Fruit fly (Drosophila melanogaster) whole organism, embryonic: ENCODE results near the gene Mdh2.
A peak's percentile ranks its signal among the peaks of the same experiment; 100 is the strongest.

ENCODE experiments used
- CG11085 ChIP-seq: fragments of 200-800 bp; sonication (Bioruptor generic); IDR thresholded peaks from 2 replicates; pipeline ENCODE4 v1.3.6; 2022; ENCODE audit warnings: missing biosample characterization, missing genetic modification characterization
- CG11456 ChIP-seq: fragments of 200-800 bp; sonication (Bioruptor generic); IDR thresholded peaks from 3 replicates; pipeline ENCODE4 v1.3.6; 2022; ENCODE audit warnings: missing biosample characterization, missing genetic modification characterization
- CG12071 ChIP-seq: fragments of 200-800 bp; sonication (Bioruptor generic); optimal IDR thresholded peaks from 3 replicates; lab custom pipeline; 2018; ENCODE audit warnings: missing biosample characterization, mild to moderate bottlenecking, missing genetic modification characterization
- CG12659 ChIP-seq: fragments of 200-800 bp; sonication (Bioruptor generic); optimal IDR thresholded peaks from 3 replicates; lab custom pipeline; 2017; ENCODE audit warnings: mild to moderate bottlenecking, missing biosample characterization, missing genetic modification reagents, missing genetic modification characterization
- CG12769 ChIP-seq: fragments of 200-800 bp; sonication (Bioruptor generic); optimal IDR thresholded peaks from 2 replicates; lab custom pipeline; 2019; ENCODE audit warnings: missing biosample characterization, mild to moderate bottlenecking, missing genetic modification characterization, moderate library complexity
- CG17385 ChIP-seq: fragments of 200-800 bp; sonication (Bioruptor generic); optimal IDR thresholded peaks from 3 replicates; lab custom pipeline; 2018; ENCODE audit warnings: missing biosample characterization, mild to moderate bottlenecking, missing genetic modification characterization
- CG31441 ChIP-seq: fragments of 200-800 bp; sonication (Bioruptor generic); IDR thresholded peaks from 2 replicates; pipeline ENCODE4 v1.3.6; 2022; ENCODE audit warnings: missing biosample characterization, missing genetic modification characterization
- CG34224 ChIP-seq: fragments of 200-800 bp; sonication (Bioruptor generic); IDR thresholded peaks from 3 replicates; pipeline ENCODE4 v1.3.6; 2022; ENCODE audit warnings: missing biosample characterization, missing genetic modification characterization; ENCODE audit not compliant: partially characterized antibody
- CG5953 ChIP-seq: fragments of 200-800 bp; sonication (Bioruptor generic); IDR thresholded peaks from 2 replicates; pipeline ENCODE4 v1.3.6; 2022; ENCODE audit warnings: missing biosample characterization, missing genetic modification characterization
- CG6175 ChIP-seq: fragments of 200-800 bp; sonication (Bioruptor generic); IDR thresholded peaks from 3 replicates; pipeline ENCODE4 v1.3.6; 2022; ENCODE audit warnings: missing biosample characterization, missing genetic modification characterization
- CG6689 ChIP-seq: fragments of 200-800 bp; sonication (Bioruptor generic); IDR thresholded peaks from 2 replicates; pipeline ENCODE4 v1.3.6; 2022; ENCODE audit warnings: missing biosample characterization, missing genetic modification characterization
- CG6765 ChIP-seq: fragments of 200-800 bp; sonication (Bioruptor generic); optimal IDR thresholded peaks from 3 replicates; lab custom pipeline; 2017; ENCODE audit warnings: missing biosample characterization, mild to moderate bottlenecking, missing genetic modification characterization
- CG7839 ChIP-seq: fragments of 200-800 bp; sonication (Bioruptor generic); optimal IDR thresholded peaks from 3 replicates; lab custom pipeline; 2018; ENCODE audit warnings: missing biosample characterization, mild to moderate bottlenecking, missing genetic modification characterization, moderate library complexity
- CG8478 ChIP-seq: fragments of >200 bp; optimal IDR thresholded peaks from 2 replicates; lab custom pipeline; 2018
- CG9932 ChIP-seq: fragments of 200-800 bp; sonication (Bioruptor generic); IDR thresholded peaks from 2 replicates; pipeline ENCODE4 v1.3.6; 2022; ENCODE audit warnings: missing biosample characterization, missing genetic modification characterization
- Dbx ChIP-seq: fragments of 200-800 bp; sonication (Bioruptor generic); IDR thresholded peaks from 3 replicates; pipeline ENCODE4 v1.3.6; 2022; ENCODE audit warnings: missing biosample characterization, missing genetic modification characterization
- Dfd ChIP-seq, 2 experiments: fragments of >200 bp; optimal IDR thresholded peaks; 2 replicates each; lab custom pipeline; 2017; ENCODE audit warnings: missing biosample characterization in 2 of 2, missing genetic modification characterization in 2 of 2
- Doc3 ChIP-seq: fragments of 200-800 bp; sonication (Bioruptor generic); IDR thresholded peaks from 3 replicates; pipeline ENCODE4 v1.3.6; 2022; ENCODE audit warnings: missing biosample characterization, missing genetic modification characterization; ENCODE audit not compliant: partially characterized antibody
- E2f1 ChIP-seq: fragments of 200-800 bp; sonication (Bioruptor generic); IDR thresholded peaks from 2 replicates; pipeline ENCODE4 v1.3.6; 2022; ENCODE audit warnings: missing biosample characterization, missing genetic modification characterization
- Ets97D ChIP-seq: fragments of 200-800 bp; sonication (Bioruptor generic); optimal IDR thresholded peaks from 3 replicates; lab custom pipeline; 2016; ENCODE audit warnings: missing biosample characterization, missing genetic modification characterization
- Fer1 ChIP-seq: fragments of 200-800 bp; sonication (Bioruptor generic); optimal IDR thresholded peaks from 2 replicates; lab custom pipeline; 2017; ENCODE audit warnings: missing biosample characterization, mild to moderate bottlenecking, missing genetic modification characterization
- Hand ChIP-seq: fragments of 200-800 bp; sonication (Bioruptor generic); optimal IDR thresholded peaks from 2 replicates; lab custom pipeline; 2017; ENCODE audit warnings: mild to moderate bottlenecking, missing biosample characterization, missing genetic modification reagents, missing genetic modification characterization
- HmgZ ChIP-seq: fragments of 200-800 bp; sonication (Bioruptor generic); optimal IDR thresholded peaks from 2 replicates; lab custom pipeline; 2018; ENCODE audit warnings: missing biosample characterization, mild to moderate bottlenecking, missing genetic modification characterization
- Hr78 ChIP-seq, 2 experiments: fragments of 200-800 bp in 1 of 2; fragments of >200 bp in 1 of 2; sonication (Bioruptor generic) in 1 of 2; optimal IDR thresholded peaks; 2 replicates each; lab custom pipeline; 2017 to 2019; ENCODE audit warnings: missing biosample characterization in 2 of 2, missing genetic modification characterization in 2 of 2, mild to moderate bottlenecking in 1 of 2, moderate library complexity in 1 of 2
- MBD-R2 ChIP-seq: fragments of 200-800 bp; sonication (Bioruptor generic); IDR thresholded peaks from 2 replicates; pipeline ENCODE4 v1.3.6; 2022; ENCODE audit warnings: missing biosample characterization, missing genetic modification characterization
- NFAT ChIP-seq: fragments of 200-800 bp; sonication (Bioruptor generic); IDR thresholded peaks from 2 replicates; pipeline ENCODE4 v1.3.6; 2022; ENCODE audit warnings: missing biosample characterization, missing genetic modification characterization
- Nf-YB ChIP-seq: fragments of 200-800 bp; sonication (Bioruptor generic); optimal IDR thresholded peaks from 3 replicates; lab custom pipeline; 2019; ENCODE audit warnings: missing biosample characterization, mild to moderate bottlenecking, missing genetic modification characterization, moderate library complexity
- Rfx ChIP-seq: fragments of 200-800 bp; sonication (Bioruptor generic); IDR thresholded peaks from 2 replicates; pipeline ENCODE4 v1.3.6; 2022; ENCODE audit warnings: missing biosample characterization, missing genetic modification characterization
- YL-1 ChIP-seq: fragments of 200-800 bp; sonication (Bioruptor generic); optimal IDR thresholded peaks from 3 replicates; lab custom pipeline; 2017; ENCODE audit warnings: missing biosample characterization, mild to moderate bottlenecking, missing genetic modification characterization
- abd-A ChIP-seq: fragments of 200-800 bp; sonication (Bioruptor generic); optimal IDR thresholded peaks from 3 replicates; lab custom pipeline; 2019; ENCODE audit warnings: missing biosample characterization, mild to moderate bottlenecking, missing genetic modification characterization, moderate library complexity
- corto ChIP-seq: fragments of 200-800 bp; sonication (Bioruptor generic); optimal IDR thresholded peaks from 2 replicates; lab custom pipeline; 2016; ENCODE audit warnings: missing biosample characterization, mild to moderate bottlenecking, missing genetic modification characterization, moderate library complexity
- dmrt99B ChIP-seq: fragments of 200-800 bp; sonication (Bioruptor generic); optimal IDR thresholded peaks from 2 replicates; lab custom pipeline; 2018; ENCODE audit warnings: missing biosample characterization, mild to moderate bottlenecking, missing genetic modification characterization, moderate library complexity
- dysf ChIP-seq: fragments of 200-800 bp; sonication (Bioruptor generic); IDR thresholded peaks from 3 replicates; pipeline ENCODE4 v1.3.6; 2022; ENCODE audit warnings: missing biosample characterization, missing genetic modification characterization
- hkb ChIP-seq, 2 experiments: fragments of 200-800 bp in 1 of 2; fragments of >200 bp in 1 of 2; sonication (Bioruptor generic) in 1 of 2; IDR thresholded peaks in 1 of 2; optimal IDR thresholded peaks in 1 of 2; 2 replicates each; pipeline versions ENCODE4 v1.3.6 to Lab custom; 2017 to 2022; ENCODE audit warnings: missing biosample characterization in 1 of 2, missing genetic modification characterization in 1 of 2
- jigr1 ChIP-seq: fragments of 200-800 bp; sonication (Bioruptor generic); IDR thresholded peaks from 3 replicates; pipeline ENCODE4 v1.3.6; 2022; ENCODE audit warnings: missing biosample characterization, missing genetic modification characterization
- lmd ChIP-seq: fragments of 200-800 bp; sonication (Bioruptor generic); IDR thresholded peaks from 2 replicates; pipeline ENCODE4 v1.3.6; 2022; ENCODE audit warnings: missing biosample characterization, missing genetic modification characterization
- luna ChIP-seq: fragments of 200-800 bp; sonication (Bioruptor generic); optimal IDR thresholded peaks from 2 replicates; lab custom pipeline; 2016; ENCODE audit warnings: missing biosample characterization, missing genetic modification characterization
- nom ChIP-seq: fragments of 200-800 bp; sonication (Bioruptor generic); optimal IDR thresholded peaks from 2 replicates; lab custom pipeline; 2017; ENCODE audit warnings: missing biosample characterization, missing genetic modification characterization, mild to moderate bottlenecking, moderate library complexity, missing genetic modification reagents
- scrt ChIP-seq: fragments of 200-800 bp; sonication (Bioruptor generic); optimal IDR thresholded peaks from 2 replicates; lab custom pipeline; 2018; ENCODE audit warnings: missing biosample characterization, mild to moderate bottlenecking, missing genetic modification characterization, moderate library complexity
- sens ChIP-seq: fragments of 200-800 bp; sonication (Bioruptor generic); peaks from one replicate; lab custom pipeline; 2016; ENCODE audit warnings: missing biosample characterization, missing genetic modification characterization
- slbo ChIP-seq: fragments of 200-800 bp; sonication (Bioruptor generic); IDR thresholded peaks from 2 replicates; pipeline ENCODE4 v1.3.6; 2022; ENCODE audit warnings: missing biosample characterization, missing genetic modification characterization
- tgo ChIP-seq: fragments of 200-800 bp; sonication (Bioruptor generic); IDR thresholded peaks from 3 replicates; pipeline ENCODE4 v1.3.6; 2022; ENCODE audit warnings: missing biosample characterization, missing genetic modification characterization
- ttk ChIP-seq: fragments of 200-800 bp; sonication (Bioruptor generic); IDR thresholded peaks from 2 replicates; pipeline ENCODE4 v2.1.2; 2022; ENCODE audit warnings: missing biosample characterization, missing genetic modification characterization
- yki ChIP-seq: fragments of >200 bp; optimal IDR thresholded peaks from 3 replicates; lab custom pipeline; 2018
- z ChIP-seq: fragments of 200-800 bp; sonication (Bioruptor generic); IDR thresholded peaks from 3 replicates; pipeline ENCODE4 v1.3.6; 2022; ENCODE audit warnings: missing biosample characterization, missing genetic modification characterization
- zfh2 ChIP-seq: fragments of 200-800 bp; sonication (Bioruptor generic); optimal IDR thresholded peaks from 2 replicates; lab custom pipeline; 2016; ENCODE audit warnings: missing biosample characterization, missing genetic modification characterization

Gene Mdh2

DNA sequence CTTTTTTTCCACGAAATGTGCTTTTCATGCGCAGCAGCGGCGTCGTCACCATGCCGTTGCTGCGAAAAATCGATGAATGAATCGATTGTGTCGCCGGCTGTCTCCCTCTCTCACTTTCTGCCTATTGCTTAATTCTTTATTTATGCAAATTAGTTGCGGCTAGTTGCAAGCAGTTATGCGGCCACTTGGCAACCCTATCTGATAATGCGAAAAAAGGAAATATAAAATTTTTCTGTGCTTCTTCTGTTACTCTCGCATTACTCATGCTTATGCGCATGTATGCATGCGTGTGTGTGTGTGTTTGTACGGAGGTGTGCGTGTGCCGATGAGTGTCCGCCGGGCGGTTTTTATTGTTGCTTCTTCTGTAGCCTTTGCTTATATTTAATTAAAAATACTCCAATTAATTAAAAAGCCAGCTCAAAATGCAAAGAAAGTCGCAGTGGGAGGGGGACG lies 17.5 kb downstream of the Mdh2 start (continued):
- TF ChIP-seq CG6765 (GFP tag; lab: Kevin White, UChicago), result peak; percentile 28
- TF ChIP-seq abd-A (tag; lab: Kevin White, UChicago), result peak; percentile 9
- peak; percentile 50 for TF ChIP-seq scrt (GFP tag; lab: Kevin White, UChicago)
- TF ChIP-seq luna (GFP tag; lab: Kevin White, UChicago), result no peak
- peak; percentile 37; the same call in 1 of the 2 replicates for TF ChIP-seq MBD-R2
- no peak for TF ChIP-seq jigr1
- 0 out of 2 replicates have a peak, but pooled peaks have one; percentile 6 for TF ChIP-seq CG9932 (GFP tag; lab: Robert Waterston, UW)
- 0 out of 3 replicates have a peak, but pooled peaks have one; percentile 25 for TF ChIP-seq CG6175 (GFP tag; lab: Robert Waterston, UW)
- TF ChIP-seq lmd (GFP tag; lab: Robert Waterston, UW), result 0 out of 2 replicates have a peak, but pooled peaks have one; percentile 8
- peak; percentile 20 for TF ChIP-seq Fer1
- no peak for TF ChIP-seq Doc3 (GFP tag; lab: Robert Waterston, UW)
- no peak for TF ChIP-seq hkb (optimal IDR thresholded peaks at IDR 0.05; lab: Kevin White, UChicago)
- TF ChIP-seq hkb (GFP tag; IDR thresholded peaks at IDR 0.05; lab: Robert Waterston, UW), result no peak
- TF ChIP-seq sens (GFP tag; lab: Kevin White, UChicago), result peak; percentile 60
- TF ChIP-seq CG7839 (tag; lab: Kevin White, UChicago), result peak; percentile 2
- TF ChIP-seq CG34224, result no peak
- TF ChIP-seq CG12071 (GFP tag; lab: Kevin White, UChicago), result peak; percentile 58
- TF ChIP-seq CG17385 (GFP tag; lab: Kevin White, UChicago), result peak; percentile 24
- TF ChIP-seq zfh2 (GFP tag; lab: Kevin White, UChicago), result peak; percentile 42
- no peak for TF ChIP-seq Ets97D (GFP tag; lab: Kevin White, UChicago)

DNA sequence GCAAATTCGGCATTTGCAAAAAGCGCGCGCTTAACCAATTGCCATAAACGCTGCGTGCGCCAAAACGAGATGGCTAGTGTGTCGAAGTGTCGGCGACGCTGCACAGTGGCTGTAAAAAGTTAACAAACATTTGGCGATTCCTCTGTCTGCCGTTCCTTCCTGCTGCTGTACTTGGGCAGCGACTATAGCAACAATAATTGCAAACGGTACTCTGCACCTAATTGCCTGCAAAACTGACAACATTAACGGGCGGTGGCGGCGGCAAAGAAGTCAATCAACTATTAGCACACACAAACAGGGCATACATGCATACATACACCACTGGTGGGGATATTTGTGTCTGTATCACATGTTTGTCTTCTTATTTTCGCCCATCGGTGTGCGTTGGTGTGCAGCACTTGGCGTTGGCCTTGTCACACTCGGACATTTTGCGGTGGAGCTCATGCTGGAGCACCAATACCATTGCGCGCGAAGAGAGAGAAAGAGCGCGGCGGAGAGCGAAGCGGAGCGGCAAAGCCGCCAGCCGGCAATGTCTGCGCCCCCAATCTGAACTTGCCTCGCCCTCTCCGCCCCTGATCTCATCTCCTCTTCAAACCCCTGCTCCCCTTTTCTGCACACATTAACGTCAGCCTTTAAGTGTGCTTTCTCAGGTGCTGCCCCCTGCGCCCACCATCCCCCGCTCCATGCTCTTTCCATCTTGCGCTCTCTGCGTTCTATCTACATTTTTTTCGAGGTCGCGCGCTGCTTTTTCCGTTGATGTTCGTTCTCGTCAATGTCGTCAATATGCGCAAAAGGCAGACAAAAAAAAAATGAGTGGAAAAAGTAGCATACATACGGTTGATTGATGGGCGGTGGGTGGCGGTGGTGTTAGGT lies 18.2 kb downstream of the Mdh2 start:
- TF ChIP-seq NFAT (GFP tag; lab: Robert Waterston, UW), result peak; percentile 54; the same call in 1 of the 2 replicates
- peak; percentile 14 for TF ChIP-seq dmrt99B (tag; lab: Kevin White, UChicago)
- 0 out of 3 replicates have a peak, but pooled peaks have one; percentile 42 for TF ChIP-seq CG11456 (GFP tag; lab: Robert Waterston, UW)
- peak; percentile 41; the same call in 1 of the 3 replicates for TF ChIP-seq dysf (GFP tag; lab: Robert Waterston, UW)
- TF ChIP-seq CG12659 (GFP tag; lab: Kevin White, UChicago), result peak; percentile 17
- TF ChIP-seq CG8478 (lab: Kevin White, UChicago), result peak; percentile 95
- peak; percentile 55 for TF ChIP-seq CG12769 (tag; lab: Kevin White, UChicago)
- peak; percentile 36; the same call in 1 of the 2 replicates for TF ChIP-seq E2f1 (GFP tag; lab: Robert Waterston, UW)
- TF ChIP-seq Rfx (GFP tag; lab: Robert Waterston, UW), result peak; percentile 28
- TF ChIP-seq CG5953 (GFP tag; lab: Robert Waterston, UW), result 0 out of 2 replicates have a peak, but pooled peaks have one; percentile 5
- TF ChIP-seq slbo (GFP tag; lab: Robert Waterston, UW), result peak; percentile 13; the same call in 1 of the 2 replicates
- TF ChIP-seq CG34224, result 0 out of 3 replicates have a peak, but pooled peaks have one; percentile 19
- TF ChIP-seq yki (lab: Kevin White, UChicago), result peak; percentile 81
- TF ChIP-seq YL-1, result peak; percentile 3
- TF ChIP-seq Nf-YB (GFP tag; lab: Kevin White, UChicago), result peak; percentile 40
- TF ChIP-seq Hr78 (GFP tag; optimal IDR thresholded peaks at IDR 0.05; lab: Kevin White, UChicago), result peak in 1 of 2 experiments; percentile 59
- TF ChIP-seq tgo (GFP tag; lab: Robert Waterston, UW), result 0 out of 3 replicates have a peak, but pooled peaks have one; percentile 13
- peak; percentile 42 for TF ChIP-seq ttk
- TF ChIP-seq corto (GFP tag; lab: Kevin White, UChicago), result peak; percentile 48
- TF ChIP-seq lmd (GFP tag; lab: Robert Waterston, UW), result peak; percentile 42; the same call in 1 of the 2 replicates
- TF ChIP-seq z (GFP tag; lab: Robert Waterston, UW), result peak; percentile 51; the same call in 1 of the 3 replicates
- TF ChIP-seq CG31441 (GFP tag; lab: Robert Waterston, UW), result 0 out of 2 replicates have a peak, but pooled peaks have one; percentile 11
- no peak for TF ChIP-seq Dfd (GFP tag; optimal IDR thresholded peaks at IDR 0.05; lab: Kevin White, UChicago)
- peak; percentile 61 for TF ChIP-seq nom (GFP tag; lab: Kevin White, UChicago)
- peak; percentile 46 for TF ChIP-seq HmgZ
- TF ChIP-seq Hand (GFP tag; lab: Kevin White, UChicago), result peak; percentile 18
- TF ChIP-seq CG6175 (GFP tag; lab: Robert Waterston, UW), result peak; percentile 95
- no peak for TF ChIP-seq CG6689 (GFP tag; lab: Robert Waterston, UW)
- TF ChIP-seq Fer1, result peak; percentile 9
- TF ChIP-seq CG11085 (GFP tag; lab: Robert Waterston, UW), result 0 out of 2 replicates have a peak, but pooled peaks have one; percentile 25
- TF ChIP-seq Dbx (GFP tag; lab: Robert Waterston, UW), result peak; percentile 25; the same call in 1 of the 3 replicates
